Worm (Caenorhabditis elegans): ENCODE data around the gene dnj-1.
"Not testable (repeated sequence)": the region's sequence is repeated elsewhere in the genome, so short reads cannot be mapped to it uniquely, and the experiment has no call there.

dnj-1 gene

ce11 chrIV:11298154-11299086, at the start of gene dnj-1, which contains the start of gene B0035.15:
Gene dnj-1, plus strand, starts transcription at chrIV:11299036.
Gene B0035.15, minus strand, starts transcription at chrIV:11298252.
- TF ChIP-seq flh-1 (GFP tag; optimal IDR thresholded peaks at IDR 0.05) (no peak), ham-2 (GFP tag; optimal IDR thresholded peaks at IDR 0.05) (peak; percentile 67), M03D4.4 (tag; optimal IDR thresholded peaks at IDR 0.05) (no peak), mls-2 (tag; optimal IDR thresholded peaks at IDR 0.05) (no peak), nhr-28 (tag; optimal IDR thresholded peaks at IDR 0.05) (no peak), nhr-12 (tag; optimal IDR thresholded peaks at IDR 0.05) (no peak), nhr-2 (tag; optimal IDR thresholded peaks at IDR 0.05) (no peak), ceh-83 (GFP tag; optimal IDR thresholded peaks at IDR 0.05) (no peak), unc-120 (tag; optimal IDR thresholded peaks at IDR 0.05; ENCODE audit: poor library complexity, severe bottlenecking) (no peak), drap-1 (GFP tag; optimal IDR thresholded peaks at IDR 0.05) (no peak), ztf-11 (tag; optimal IDR thresholded peaks at IDR 0.05) (no peak), lin-13 (tag; optimal IDR thresholded peaks at IDR 0.05) (no peak), nhr-76 (tag; optimal IDR thresholded peaks at IDR 0.05) (no peak), blmp-1 (tag; optimal IDR thresholded peaks at IDR 0.05) (peak; percentile 6), tbx-8 (GFP tag; optimal IDR thresholded peaks at IDR 0.05) (no peak), lin-32 (GFP tag; optimal IDR thresholded peaks at IDR 0.05) (no peak), elt-3 (tag; optimal IDR thresholded peaks at IDR 0.05) (no peak), ceh-43 (GFP tag; optimal IDR thresholded peaks at IDR 0.05) (no peak), zip-8 (tag; optimal IDR thresholded peaks at IDR 0.05) (no peak), lsy-2 (tag; optimal IDR thresholded peaks at IDR 0.05) (peak; percentile 11), ces-1 (GFP tag; optimal IDR thresholded peaks at IDR 0.05) (peak; percentile 85), ceh-39 (tag; optimal IDR thresholded peaks at IDR 0.05) (no peak), sem-2 (GFP tag; optimal IDR thresholded peaks at IDR 0.05) (no peak), sptf-1 (tag; optimal IDR thresholded peaks at IDR 0.05) (no peak), unc-62 (GFP tag; optimal IDR thresholded peaks at IDR 0.05) (no peak), cnd-1 (tag; optimal IDR thresholded peaks at IDR 0.05) (no peak), unc-39 (tag; optimal IDR thresholded peaks at IDR 0.05) (no peak), snpc-4 (tag; optimal IDR thresholded peaks at IDR 0.05) (no peak), elt-1 (tag; optimal IDR thresholded peaks at IDR 0.05; ENCODE audit: borderline replicate concordance, insufficient read depth) (no peak)

- not testable (repeated sequence) for TF ChIP-seq nhr-76 (tag; optimal IDR thresholded peaks at IDR 0.05); ceh-83 (GFP tag; optimal IDR thresholded peaks at IDR 0.05); lin-32 (GFP tag; optimal IDR thresholded peaks at IDR 0.05)
These were observed 45.1 kb upstream of the dnj-1 start, which contains the start of gene C05C12.1 for ce11 chrIV:11253689-11254088. Gene C05C12.1, plus strand, starts transcription at chrIV:11253989.

ce11 chrIV:11257476-11257875, 41.4 kb upstream of the dnj-1 start:
- TF ChIP-seq mls-2 (tag; optimal IDR thresholded peaks at IDR 0.05) (no peak), ham-2 (GFP tag; optimal IDR thresholded peaks at IDR 0.05) (no peak), nhr-28 (tag; optimal IDR thresholded peaks at IDR 0.05) (no peak), cnd-1 (tag; optimal IDR thresholded peaks at IDR 0.05) (no peak), sem-2 (GFP tag; optimal IDR thresholded peaks at IDR 0.05) (no peak), lin-13 (tag; optimal IDR thresholded peaks at IDR 0.05) (no peak)

- TF ChIP-seq nhr-12 (tag; optimal IDR thresholded peaks at IDR 0.05) (no peak), M03D4.4 (tag; optimal IDR thresholded peaks at IDR 0.05) (no peak), unc-39 (tag; optimal IDR thresholded peaks at IDR 0.05) (no peak), nhr-2 (tag; optimal IDR thresholded peaks at IDR 0.05) (no peak), lin-32 (GFP tag; optimal IDR thresholded peaks at IDR 0.05) (no peak), zip-8 (tag; optimal IDR thresholded peaks at IDR 0.05) (no peak), unc-120 (tag; optimal IDR thresholded peaks at IDR 0.05; ENCODE audit: poor library complexity, severe bottlenecking) (no peak), lin-13 (tag; optimal IDR thresholded peaks at IDR 0.05) (no peak), bed-3 (GFP tag; optimal IDR thresholded peaks at IDR 0.05) (no peak), elt-3 (tag; optimal IDR thresholded peaks at IDR 0.05) (no peak)
These were observed 39.3 kb upstream of the dnj-1 start, which contains the start of gene gtl-1 for ce11 chrIV:11259485-11259972. Gene gtl-1, minus strand, starts transcription at chrIV:11259535.

Measured in whole organism, mixed stage, embryonic.